Worm (Caenorhabditis elegans) whole organism, L1 larva: ENCODE data around the gene F22B5.5.

ENCODE experiments used
- C16A3.4 ChIP-seq: fragments of 150-350 bp; optimal IDR thresholded peaks from 2 replicates; lab custom pipeline; 2014; ENCODE audit warnings: missing biosample characterization, missing genetic modification characterization
- C34B4.2 ChIP-seq: sonication (generic microtip); optimal IDR thresholded peaks from 2 replicates; lab custom pipeline; 2017; ENCODE audit warnings: mild to moderate bottlenecking, missing genetic modification characterization, missing compliant biosample characterization
- F16B12.6 ChIP-seq: fragments of 150-350 bp; optimal IDR thresholded peaks from 2 replicates; lab custom pipeline; 2014; ENCODE audit warnings: missing biosample characterization, missing genetic modification characterization
- Y116A8C.19 ChIP-seq: sonication (generic microtip); optimal IDR thresholded peaks from 2 replicates; lab custom pipeline; 2016; ENCODE audit warnings: missing compliant biosample characterization, missing genetic modification characterization, borderline replicate concordance
- aha-1 ChIP-seq: fragments of 150-350 bp; optimal IDR thresholded peaks from 2 replicates; lab custom pipeline; 2014; ENCODE audit warnings: missing biosample characterization, missing genetic modification characterization
- ama-1 ChIP-seq: fragments of 150-350 bp; optimal IDR thresholded peaks from 2 replicates; lab custom pipeline; 2014
- ceh-8 ChIP-seq: fragments of 200-800 bp; sonication (Bioruptor generic); optimal IDR thresholded peaks from 2 replicates; lab custom pipeline; 2018; ENCODE audit warnings: mild to moderate bottlenecking, missing genetic modification characterization, moderate library complexity, missing compliant biosample characterization
- ceh-82 ChIP-seq, 3 experiments: fragments of 150-350 bp in 1 of 3; sonication (generic microtip) in 2 of 3; optimal IDR thresholded peaks; 2 replicates each; lab custom pipeline; 2014 to 2017; ENCODE audit warnings: missing biosample characterization in 3 of 3, missing genetic modification characterization in 3 of 3
- efl-1 ChIP-seq, 4 experiments: fragments of 150-350 bp; optimal IDR thresholded peaks in 3 of 4; peaks in 1 of 4; 1 replicate in 1 of 4; 2 replicates in 3 of 4; lab custom pipeline; 2014; ENCODE audit warnings: missing biosample characterization in 2 of 4, missing genetic modification characterization in 2 of 4, missing genetic modification reagents in 2 of 4
- egl-13 ChIP-seq: sonication (generic microtip); optimal IDR thresholded peaks from 2 replicates; lab custom pipeline; 2016; ENCODE audit warnings: missing genotype, missing genetic modification reagents, missing genetic modification characterization, missing compliant biosample characterization
- egl-27 ChIP-seq, 2 experiments: fragments of 150-350 bp in 1 of 2; sonication (generic microtip); optimal IDR thresholded peaks; 3 replicates each; lab custom pipeline; 2017 to 2018; ENCODE audit warnings: missing biosample characterization in 2 of 2, missing genetic modification characterization in 2 of 2, missing genetic modification reagents in 2 of 2
- elt-2 ChIP-seq: sonication (generic microtip); optimal IDR thresholded peaks from 2 replicates; lab custom pipeline; 2016; ENCODE audit warnings: missing genetic modification characterization, mild to moderate bottlenecking, inconsistent platforms, missing compliant biosample characterization, missing genetic modification reagents
- elt-3 ChIP-seq, 6 experiments: fragments of 150-350 bp in 1 of 6; sonication (generic microtip); optimal IDR thresholded peaks; 2 replicates each; lab custom pipeline; 2017 to 2018; ENCODE audit warnings: missing biosample characterization in 6 of 6, missing genetic modification characterization in 6 of 6, inconsistent platforms in 1 of 6
- fkh-4 ChIP-seq: sonication (generic microtip); optimal IDR thresholded peaks from 2 replicates; lab custom pipeline; 2016; ENCODE audit warnings: missing compliant biosample characterization, missing genetic modification characterization, borderline replicate concordance
- hlh-4 ChIP-seq: sonication (generic microtip); optimal IDR thresholded peaks from 2 replicates; lab custom pipeline; 2016; ENCODE audit warnings: mild to moderate bottlenecking, missing genetic modification characterization, missing compliant biosample characterization
- isw-1 ChIP-seq: fragments of 200-800 bp; sonication (Bioruptor generic); IDR thresholded peaks from 2 replicates; pipeline ENCODE4 v1.3.6; 2022; ENCODE audit warnings: missing genetic modification characterization, missing compliant biosample characterization
- lin-39 ChIP-seq: fragments of 150-350 bp; optimal IDR thresholded peaks from 2 replicates; lab custom pipeline; 2014; ENCODE audit warnings: missing biosample characterization, missing genetic modification reagents, missing genetic modification characterization
- lir-3 ChIP-seq: sonication (generic microtip); optimal IDR thresholded peaks from 2 replicates; lab custom pipeline; 2016; ENCODE audit warnings: mild to moderate bottlenecking, missing genetic modification characterization, moderate library complexity, missing compliant biosample characterization; ENCODE audit not compliant: poor library complexity
- mab-9 ChIP-seq: fragments of 200-800 bp; sonication (Bioruptor generic); IDR thresholded peaks from 2 replicates; pipeline ENCODE4 v1.3.6; 2022; ENCODE audit warnings: missing genetic modification reagents, missing genetic modification characterization, missing compliant biosample characterization
- mdl-1 ChIP-seq, 2 experiments: fragments of 150-350 bp; optimal IDR thresholded peaks; 2 replicates each; lab custom pipeline; 2014 to 2017; ENCODE audit warnings: missing biosample characterization in 2 of 2, missing genetic modification characterization in 2 of 2, inconsistent platforms in 1 of 2
- nhr-12 ChIP-seq: sonication (generic microtip); optimal IDR thresholded peaks from 2 replicates; lab custom pipeline; 2017; ENCODE audit warnings: missing biosample characterization, missing genetic modification characterization
- nhr-19 ChIP-seq: fragments of 200-800 bp; sonication (Bioruptor generic); conservative IDR thresholded peaks from 2 replicates; pipeline ENCODE4 v1.3.6; 2022; ENCODE audit warnings: missing genetic modification characterization, missing compliant biosample characterization
- nhr-71 ChIP-seq: sonication (generic microtip); optimal IDR thresholded peaks from 2 replicates; lab custom pipeline; 2016; ENCODE audit warnings: mild to moderate bottlenecking, missing genetic modification characterization, moderate library complexity, missing compliant biosample characterization
- nhr-77 ChIP-seq: fragments of 150-350 bp; optimal IDR thresholded peaks from 2 replicates; lab custom pipeline; 2014; ENCODE audit warnings: missing biosample characterization, missing genetic modification characterization
- nhr-84 ChIP-seq: sonication (generic microtip); optimal IDR thresholded peaks from 2 replicates; lab custom pipeline; 2017; ENCODE audit warnings: missing biosample characterization, missing genetic modification characterization
- nhr-90 ChIP-seq: sonication (generic microtip); optimal IDR thresholded peaks from 2 replicates; lab custom pipeline; 2016; ENCODE audit warnings: mild to moderate bottlenecking, missing genetic modification characterization, missing compliant biosample characterization; ENCODE audit not compliant: poor library complexity
- snu-23 ChIP-seq: sonication (generic microtip); optimal IDR thresholded peaks from 2 replicates; lab custom pipeline; 2016; ENCODE audit warnings: missing genetic modification characterization, missing compliant biosample characterization
- sox-4 ChIP-seq: sonication (generic microtip); optimal IDR thresholded peaks from 2 replicates; lab custom pipeline; 2016; ENCODE audit warnings: missing genetic modification characterization, missing compliant biosample characterization
- tbx-2 ChIP-seq: sonication (generic microtip); optimal IDR thresholded peaks from 2 replicates; lab custom pipeline; 2016; ENCODE audit warnings: missing genetic modification characterization, missing compliant biosample characterization
- unc-130 ChIP-seq: fragments of 150-350 bp; optimal IDR thresholded peaks from 2 replicates; lab custom pipeline; 2017; ENCODE audit warnings: missing biosample characterization, missing genetic modification characterization, inconsistent platforms
- unc-62 ChIP-seq: fragments of 150-350 bp; optimal IDR thresholded peaks from 2 replicates; lab custom pipeline; 2014; ENCODE audit warnings: missing biosample characterization, missing genetic modification reagents, missing genetic modification characterization
- unc-98 ChIP-seq: fragments of 200-800 bp; sonication (Bioruptor generic); IDR thresholded peaks from 2 replicates; pipeline ENCODE4 v1.3.6; 2022; ENCODE audit warnings: missing genetic modification characterization, missing compliant biosample characterization
- xbp-1 ChIP-seq: sonication (generic microtip); optimal IDR thresholded peaks from 2 replicates; lab custom pipeline; 2016; ENCODE audit warnings: missing genetic modification characterization, missing compliant biosample characterization
- ztf-11 ChIP-seq, 2 experiments: sonication (generic microtip); optimal IDR thresholded peaks; 2 replicates each; lab custom pipeline; 2016 to 2017; ENCODE audit warnings: missing genetic modification characterization in 2 of 2, missing biosample characterization in 1 of 2, missing compliant biosample characterization in 1 of 2

F22B5.5 gene

ce11 chrII:8479337-8479736 is 24.9 kb upstream of the F22B5.5 start:
- TF ChIP-seq C16A3.4 (tag; lab: Kevin White, UChicago) = no peak
- no peak for TF ChIP-seq nhr-71 (tag; lab: Kevin White, UChicago)
- TF ChIP-seq nhr-84 (tag; lab: Kevin White, UChicago) = no peak
- TF ChIP-seq xbp-1 = no peak
- no peak for TF ChIP-seq efl-1 (optimal IDR thresholded peaks at IDR 0.05; lab: Kevin White, UChicago)
- TF ChIP-seq efl-1 (GFP tag; optimal IDR thresholded peaks at IDR 0.05 in 1 of 2; lab: Kevin White, UChicago) = peak in 1 of 2 experiments; percentile 77
- TF ChIP-seq elt-3 (tag; optimal IDR thresholded peaks at IDR 0.05; lab: Kevin White, UChicago) = peak in 1 of 6 experiments; percentile 2
- TF ChIP-seq ama-1 (lab: Kevin White, UChicago) = peak; percentile 30
- TF ChIP-seq elt-2 (tag; lab: Kevin White, UChicago) = no peak

ce11 chrII:8475306-8475822 is 21.0 kb upstream of the F22B5.5 start, which contains the start of the genes M05D6.1 and M05D6.3:
Gene M05D6.1, minus strand, starts transcription at chrII:8475406.
Gene M05D6.3, plus strand, starts transcription at chrII:8475772.
- TF ChIP-seq nhr-90 (tag; lab: Kevin White, UChicago) (no peak), Y116A8C.19 (tag; lab: Kevin White, UChicago) (no peak), hlh-4 (tag; lab: Kevin White, UChicago) (no peak), nhr-19 (GFP tag; lab: Robert Waterston, UW) (no peak)
- TF ChIP-seq, all 84 proteins: peak for 0

- no peak for TF ChIP-seq F16B12.6 (tag; lab: Kevin White, UChicago)
- TF ChIP-seq C34B4.2 (tag; lab: Kevin White, UChicago) = no peak
- TF ChIP-seq nhr-71 (tag; lab: Kevin White, UChicago) = no peak
- TF ChIP-seq unc-98 (GFP tag; lab: Robert Waterston, UW) = no peak
- no peak for TF ChIP-seq ceh-8 (GFP tag; lab: Kevin White, UChicago)
- TF ChIP-seq sox-4 (tag; lab: Kevin White, UChicago) = no peak
- TF ChIP-seq snu-23 (GFP tag; lab: Kevin White, UChicago) = no peak
- no peak for TF ChIP-seq lin-39
- TF ChIP-seq unc-130 (tag; lab: Kevin White, UChicago) = no peak
- TF ChIP-seq egl-13 (tag; lab: Kevin White, UChicago) = no peak
- no peak for TF ChIP-seq egl-27 (tag; optimal IDR thresholded peaks at IDR 0.05; lab: Kevin White, UChicago)
- no peak for TF ChIP-seq C16A3.4 (tag; lab: Kevin White, UChicago)
- TF ChIP-seq unc-62 = no peak
- no peak for TF ChIP-seq nhr-77
Measured at ce11 chrII:8472916-8473315, 18.5 kb upstream of the F22B5.5 start.

- TF ChIP-seq ztf-11 (tag; optimal IDR thresholded peaks at IDR 0.05; lab: Kevin White, UChicago) = no peak
- no peak for TF ChIP-seq aha-1 (tag; lab: Kevin White, UChicago)
- TF ChIP-seq nhr-12 = no peak
- TF ChIP-seq mdl-1 (tag; optimal IDR thresholded peaks at IDR 0.05; lab: Kevin White, UChicago) = no peak
- no peak for TF ChIP-seq lir-3 (tag; lab: Kevin White, UChicago)
- TF ChIP-seq isw-1 (GFP tag; lab: Robert Waterston, UW) = no peak
- no peak for TF ChIP-seq mab-9
- TF ChIP-seq ceh-82 (tag; optimal IDR thresholded peaks at IDR 0.05; lab: Kevin White, UChicago) = no peak
- TF ChIP-seq tbx-2 = no peak
- TF ChIP-seq nhr-77 = no peak
- TF ChIP-seq Y116A8C.19 (tag; lab: Kevin White, UChicago) = no peak
- TF ChIP-seq C34B4.2 (tag; lab: Kevin White, UChicago) = no peak
Measured at ce11 chrII:8471139-8471538, 16.7 kb upstream of the F22B5.5 start, which contains the start of gene M05D6.8. Gene M05D6.8, minus strand, starts transcription at chrII:8471239.

ce11 chrII:8467809-8468208 is 13.4 kb upstream of the F22B5.5 start, which contains the start of gene M05D6.2:
Gene M05D6.2, plus strand, starts transcription at chrII:8468109.
- TF ChIP-seq efl-1 (optimal IDR thresholded peaks at IDR 0.05; lab: Kevin White, UChicago) (no peak), efl-1 (GFP tag; optimal IDR thresholded peaks at IDR 0.05 in 1 of 2; lab: Kevin White, UChicago) (peak in 1 of 2 experiments; percentile 17), fkh-4 (tag; lab: Kevin White, UChicago) (no peak)
